Worm (Caenorhabditis elegans) whole organism, early embryonic: Measurements from ENCODE around the gene F48B9.8.

Source experiments
- B0310.2 ChIP-seq: sonication (generic microtip); optimal IDR thresholded peaks from 2 replicates; lab custom pipeline; 2016; ENCODE audit warnings: mild to moderate bottlenecking, missing genetic modification characterization, missing compliant biosample characterization
- F13C5.2 ChIP-seq: sonication (generic microtip); optimal IDR thresholded peaks from 2 replicates; lab custom pipeline; 2017; ENCODE audit warnings: mild to moderate bottlenecking, missing genetic modification characterization, inconsistent platforms, missing compliant biosample characterization
- aly-1 ChIP-seq: sonication (generic microtip); optimal IDR thresholded peaks from 2 replicates; lab custom pipeline; 2016; ENCODE audit warnings: missing genetic modification characterization, missing compliant biosample characterization
- ama-1 ChIP-seq: fragments of 150-350 bp; optimal IDR thresholded peaks from 2 replicates; lab custom pipeline; 2014
- ceh-13 ChIP-seq: fragments of 200-800 bp; sonication (Bioruptor generic); optimal IDR thresholded peaks from 2 replicates; lab custom pipeline; 2018; ENCODE audit warnings: mild to moderate bottlenecking, missing genetic modification characterization, missing compliant biosample characterization
- ceh-36 ChIP-seq: sonication (generic microtip); optimal IDR thresholded peaks from 2 replicates; lab custom pipeline; 2016; ENCODE audit warnings: missing genetic modification characterization, inconsistent platforms, missing compliant biosample characterization
- ets-7 ChIP-seq: sonication (generic microtip); optimal IDR thresholded peaks from 2 replicates; lab custom pipeline; 2016; ENCODE audit warnings: missing genotype, missing genetic modification characterization, missing compliant biosample characterization
- flt-1 ChIP-seq: fragments of 200-800 bp; sonication (Bioruptor generic); IDR thresholded peaks from 2 replicates; pipeline ENCODE4 v1.3.6; 2022; ENCODE audit warnings: missing genetic modification characterization, missing compliant biosample characterization
- hmbx-1 ChIP-seq: sonication (generic microtip); optimal IDR thresholded peaks from 2 replicates; lab custom pipeline; 2016; ENCODE audit warnings: mild to moderate bottlenecking, missing genetic modification characterization, missing compliant biosample characterization
- hmg-4 ChIP-seq: fragments of 200-800 bp; sonication (Bioruptor generic); optimal IDR thresholded peaks from 2 replicates; lab custom pipeline; 2018; ENCODE audit warnings: mild to moderate bottlenecking, missing genetic modification characterization, missing compliant biosample characterization
- hnd-1 ChIP-seq: sonication (generic microtip); optimal IDR thresholded peaks from 2 replicates; lab custom pipeline; 2016; ENCODE audit warnings: missing genetic modification characterization, missing compliant biosample characterization
- pes-1 ChIP-seq: fragments of 200-800 bp; sonication (Bioruptor generic); IDR thresholded peaks from 2 replicates; pipeline ENCODE4 v1.3.6; 2022; ENCODE audit warnings: missing genetic modification reagents, missing genetic modification characterization, missing compliant biosample characterization
- scrt-1 ChIP-seq: fragments of 200-800 bp; sonication (Bioruptor generic); IDR thresholded peaks from 2 replicates; pipeline ENCODE4 v1.3.6; 2022; ENCODE audit warnings: missing genetic modification characterization, missing compliant biosample characterization
- sea-1 ChIP-seq: fragments of 200-800 bp; sonication (Bioruptor generic); conservative IDR thresholded peaks from 2 replicates; pipeline ENCODE4 v1.3.6; 2022; ENCODE audit warnings: missing genetic modification characterization, missing compliant biosample characterization
- tbx-11 ChIP-seq: fragments of 200-800 bp; sonication (Bioruptor generic); IDR thresholded peaks from 2 replicates; pipeline ENCODE4 v1.3.6; 2022; ENCODE audit warnings: missing genetic modification characterization, missing compliant biosample characterization
- tbx-37 ChIP-seq: fragments of 200-800 bp; sonication (Bioruptor generic); conservative IDR thresholded peaks from 2 replicates; pipeline ENCODE4 v1.3.6; 2022; ENCODE audit warnings: missing genetic modification reagents, missing genetic modification characterization, missing compliant biosample characterization
- tra-4 ChIP-seq: sonication (generic microtip); optimal IDR thresholded peaks from 2 replicates; lab custom pipeline; 2017; ENCODE audit warnings: missing genetic modification characterization, missing compliant biosample characterization

The F48B9.8 gene

DNA sequence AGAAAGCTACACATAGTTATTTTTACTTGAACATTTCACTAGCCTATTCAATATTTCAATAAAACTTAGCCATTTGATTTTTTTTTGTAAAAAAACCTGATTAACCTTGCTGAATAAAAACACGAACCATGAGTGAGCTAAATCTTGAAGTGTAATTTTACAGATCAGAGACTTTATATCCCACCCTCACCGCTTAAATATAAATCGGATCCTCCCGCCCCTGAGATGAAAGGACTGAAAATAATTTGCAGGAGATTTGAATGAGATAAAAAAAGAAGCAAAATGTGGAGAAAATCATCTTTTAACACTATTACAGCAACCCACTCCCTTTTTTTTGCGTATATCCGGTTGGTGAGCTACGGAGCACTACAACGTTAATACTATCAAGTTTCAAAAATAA lies 26.2 kb downstream of the F48B9.8 start, which contains the start of gene npax-2:
Gene npax-2 (minus strand): TSS at position 101 of the 400 bp plus-strand sequence.
- TF ChIP-seq aly-1 (tag; lab: Kevin White, UChicago), result no peak
- TF ChIP-seq tra-4 (tag; lab: Kevin White, UChicago), result no peak
- no peak for TF ChIP-seq tbx-37
- no peak for TF ChIP-seq B0310.2 (tag; lab: Kevin White, UChicago)
- no peak for TF ChIP-seq scrt-1 (GFP tag; lab: Robert Waterston, UW)
- TF ChIP-seq sea-1 (GFP tag; lab: Robert Waterston, UW), result no peak
- no peak for TF ChIP-seq tbx-11 (GFP tag; lab: Robert Waterston, UW)
- TF ChIP-seq F13C5.2 (tag; lab: Kevin White, UChicago), result no peak
- TF ChIP-seq ama-1, result no peak
- no peak for TF ChIP-seq hnd-1 (tag; lab: Kevin White, UChicago)
- no peak for TF ChIP-seq ets-7
- no peak for TF ChIP-seq ceh-36 (tag; lab: Kevin White, UChicago)
- no peak for TF ChIP-seq flt-1 (GFP tag; lab: Robert Waterston, UW)
- TF ChIP-seq ceh-13, result no peak
- TF ChIP-seq pes-1 (GFP tag; lab: Robert Waterston, UW), result no peak
- no peak for TF ChIP-seq hmg-4
- TF ChIP-seq hmbx-1, result no peak

DNA sequence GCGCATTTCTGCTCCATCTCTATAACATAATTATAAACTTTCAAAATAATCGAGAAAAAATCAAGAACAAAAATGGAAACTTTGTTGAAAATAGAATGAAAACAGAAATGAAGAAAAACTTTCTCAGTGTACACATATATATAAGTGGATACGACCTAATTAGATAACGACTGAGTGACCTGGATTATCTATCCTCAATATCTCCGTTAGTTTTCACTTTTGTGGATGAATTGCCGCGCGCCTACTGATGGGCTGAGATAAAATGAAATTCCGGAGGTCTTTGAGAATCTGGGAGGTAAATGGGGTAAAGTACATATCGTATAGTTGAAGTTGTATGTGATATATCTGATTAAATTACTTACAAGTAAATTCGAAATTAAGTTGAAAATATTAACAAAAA lies 30.6 kb downstream of the F48B9.8 start, which contains the start of gene dpy-3:
Gene dpy-3 (minus strand): TSS at position 19 of the 400 bp plus-strand sequence.
- TF ChIP-seq pes-1 (GFP tag; lab: Robert Waterston, UW), result no peak
- TF ChIP-seq aly-1 (tag; lab: Kevin White, UChicago), result no peak
- no peak for TF ChIP-seq hnd-1 (tag; lab: Kevin White, UChicago)
- no peak for TF ChIP-seq ceh-36 (tag; lab: Kevin White, UChicago)
- TF ChIP-seq tbx-37, result no peak
- TF ChIP-seq sea-1 (GFP tag; lab: Robert Waterston, UW), result no peak
- TF ChIP-seq tra-4 (tag; lab: Kevin White, UChicago), result no peak
- no peak for TF ChIP-seq hmbx-1
- TF ChIP-seq ama-1, result no peak
- no peak for TF ChIP-seq flt-1 (GFP tag; lab: Robert Waterston, UW)
- TF ChIP-seq B0310.2 (tag; lab: Kevin White, UChicago), result no peak
- TF ChIP-seq scrt-1 (GFP tag; lab: Robert Waterston, UW), result no peak
- TF ChIP-seq ets-7, result no peak
- TF ChIP-seq ceh-13, result no peak
- TF ChIP-seq tbx-11 (GFP tag; lab: Robert Waterston, UW), result no peak
- TF ChIP-seq hmg-4, result no peak
- TF ChIP-seq F13C5.2 (tag; lab: Kevin White, UChicago), result no peak

DNA sequence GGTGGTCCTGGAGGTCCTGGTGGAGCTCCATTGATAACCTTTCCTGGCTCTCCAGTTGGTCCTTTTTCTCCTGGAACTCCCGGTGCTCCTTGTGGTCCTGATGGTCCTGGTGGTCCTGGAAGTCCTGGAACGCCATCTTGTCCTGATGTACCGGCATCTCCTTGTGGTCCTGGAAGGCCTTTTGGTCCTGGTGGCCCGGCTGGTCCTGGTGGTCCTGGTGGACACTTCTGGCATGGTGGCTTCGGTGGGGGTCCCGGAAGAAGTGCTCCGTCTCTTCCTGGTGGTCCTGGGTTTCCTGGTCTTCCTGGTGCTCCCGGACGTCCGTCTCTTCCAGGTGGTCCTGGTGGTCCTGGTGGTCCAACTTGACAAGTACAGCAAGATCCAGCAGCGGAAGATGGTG lies 31.3 kb downstream of the F48B9.8 start:
- TF ChIP-seq ceh-13, result no peak
- TF ChIP-seq aly-1 (tag; lab: Kevin White, UChicago), result no peak
- no peak for TF ChIP-seq scrt-1 (GFP tag; lab: Robert Waterston, UW)

DNA sequence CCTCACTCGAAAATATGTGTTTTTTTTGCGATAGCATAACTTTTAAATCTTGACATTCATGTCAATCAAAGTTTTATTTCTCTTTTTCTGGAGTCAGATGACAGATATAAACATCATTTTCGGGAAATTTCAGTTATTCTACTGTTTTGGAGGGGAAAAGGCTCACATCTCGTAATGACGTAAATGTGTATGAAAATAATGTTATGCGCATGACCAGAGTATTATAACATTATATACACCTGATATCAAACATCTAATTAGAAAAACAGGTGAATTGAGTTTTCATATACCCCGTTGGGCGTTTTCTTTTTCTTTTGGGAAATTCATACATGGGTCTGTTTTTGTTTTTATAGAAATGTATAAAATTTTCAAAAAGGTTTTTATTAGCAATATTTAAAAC lies 32.0 kb downstream of the F48B9.8 start:
- TF ChIP-seq ceh-13 (no peak), ceh-36 (tag; lab: Kevin White, UChicago) (no peak), F13C5.2 (tag; lab: Kevin White, UChicago) (no peak), tra-4 (tag; lab: Kevin White, UChicago) (no peak), aly-1 (tag; lab: Kevin White, UChicago) (no peak), scrt-1 (GFP tag; lab: Robert Waterston, UW) (no peak), hnd-1 (tag; lab: Kevin White, UChicago) (no peak), sea-1 (GFP tag; lab: Robert Waterston, UW) (no peak)

DNA sequence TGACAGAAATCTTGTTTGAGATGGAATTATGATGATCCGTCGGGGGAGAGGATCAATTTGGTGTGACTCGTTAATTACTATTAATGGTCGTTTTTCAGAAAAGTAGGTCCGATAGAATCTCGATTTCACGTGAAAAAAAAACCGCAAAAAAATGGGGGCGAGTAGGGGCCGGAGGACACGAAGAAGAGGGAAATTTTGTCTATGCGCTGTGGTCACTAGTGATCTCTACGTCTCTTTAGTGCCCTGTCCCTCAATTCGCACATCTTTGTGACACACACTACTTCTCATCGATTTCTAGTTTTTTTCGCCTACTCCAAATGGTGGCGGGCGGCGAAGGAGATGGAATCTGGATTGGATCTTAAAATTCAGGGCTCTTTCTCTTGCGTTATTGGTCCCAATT lies 35.6 kb downstream of the F48B9.8 start:
- no peak for TF ChIP-seq ceh-36 (tag; lab: Kevin White, UChicago)
- no peak for TF ChIP-seq ceh-13
- no peak for TF ChIP-seq tbx-37
- TF ChIP-seq hmg-4, result no peak
- TF ChIP-seq ets-7, result no peak
- TF ChIP-seq hnd-1 (tag; lab: Kevin White, UChicago), result no peak
- TF ChIP-seq sea-1 (GFP tag; lab: Robert Waterston, UW), result no peak
- TF ChIP-seq aly-1 (tag; lab: Kevin White, UChicago), result no peak

DNA sequence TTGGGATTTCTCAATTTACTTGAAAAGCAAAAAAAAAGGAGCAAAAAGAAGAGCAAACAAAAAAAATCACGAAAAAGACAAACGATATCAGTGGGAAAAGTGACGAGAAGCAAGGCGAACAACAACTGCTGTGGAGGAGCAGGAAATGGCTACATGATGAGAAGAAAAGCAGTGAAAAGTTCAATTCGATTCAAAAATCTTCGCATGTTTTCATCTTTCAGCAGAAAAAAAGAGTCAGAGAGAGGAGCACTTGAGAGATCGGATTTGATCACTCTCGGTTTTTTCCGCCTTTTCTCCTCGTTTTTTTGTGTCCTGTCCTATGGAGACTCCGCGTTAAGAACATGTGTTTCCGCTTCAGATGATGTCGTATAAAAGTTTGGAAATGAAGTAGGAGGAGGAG lies 37.3 kb downstream of the F48B9.8 start:
- no peak for TF ChIP-seq scrt-1 (GFP tag; lab: Robert Waterston, UW)

DNA sequence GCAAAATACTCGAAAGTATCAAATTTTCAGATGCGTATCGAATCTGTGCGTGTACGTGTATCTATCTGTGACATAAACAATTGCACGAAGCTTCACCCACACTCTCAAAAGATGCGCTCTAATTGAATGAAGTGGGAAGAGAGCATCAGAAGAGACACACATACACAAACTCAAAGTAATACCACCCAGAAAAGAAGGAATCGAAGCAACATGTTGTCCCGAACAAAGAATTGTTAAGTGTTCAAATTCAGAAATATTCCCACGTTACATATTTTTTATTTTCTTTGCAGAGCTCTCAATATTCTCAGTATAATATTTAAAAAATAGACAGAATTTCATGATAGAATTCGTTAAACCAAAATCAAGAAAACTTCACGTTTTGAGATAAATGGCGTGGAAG lies 39.3 kb downstream of the F48B9.8 start:
- TF ChIP-seq tra-4 (tag; lab: Kevin White, UChicago) (no peak), ama-1 (no peak), pes-1 (GFP tag; lab: Robert Waterston, UW) (no peak), hmg-4 (no peak), ets-7 (no peak), B0310.2 (tag; lab: Kevin White, UChicago) (no peak), flt-1 (GFP tag; lab: Robert Waterston, UW) (no peak), hmbx-1 (no peak), tbx-37 (no peak), F13C5.2 (tag; lab: Kevin White, UChicago) (no peak), scrt-1 (GFP tag; lab: Robert Waterston, UW) (no peak), sea-1 (GFP tag; lab: Robert Waterston, UW) (no peak), hnd-1 (tag; lab: Kevin White, UChicago) (no peak)

DNA sequence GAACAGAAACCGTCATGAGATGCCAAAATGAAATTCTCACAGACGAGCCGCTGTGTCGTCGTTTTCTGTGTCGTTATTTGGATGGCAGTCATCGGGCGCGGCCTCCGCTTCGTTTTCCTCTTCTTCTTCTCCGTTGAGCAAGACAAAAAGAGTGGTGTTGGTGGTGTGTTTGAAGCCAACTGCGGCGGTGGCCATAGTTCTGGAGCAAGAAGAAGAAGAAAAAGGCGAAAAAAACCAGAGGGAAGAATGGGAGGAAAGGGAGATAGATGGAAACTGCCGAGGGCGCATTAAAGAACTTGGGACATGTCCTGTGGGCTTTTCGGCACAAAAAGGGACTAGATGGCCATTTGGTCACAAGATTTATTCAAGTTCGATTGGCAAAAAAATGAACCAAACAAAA lies 44.6 kb downstream of the F48B9.8 start, which contains the start of gene F53B1.9:
Gene F53B1.9 (minus strand): TSS at position 195 of the 400 bp plus-strand sequence.
- TF ChIP-seq ets-7 (no peak), aly-1 (tag; lab: Kevin White, UChicago) (no peak), hnd-1 (tag; lab: Kevin White, UChicago) (no peak), pes-1 (GFP tag; lab: Robert Waterston, UW) (no peak), scrt-1 (GFP tag; lab: Robert Waterston, UW) (no peak), ceh-13 (no peak), sea-1 (GFP tag; lab: Robert Waterston, UW) (no peak), tbx-11 (GFP tag; lab: Robert Waterston, UW) (no peak), B0310.2 (tag; lab: Kevin White, UChicago) (no peak), hmg-4 (no peak), flt-1 (GFP tag; lab: Robert Waterston, UW) (no peak), tra-4 (tag; lab: Kevin White, UChicago) (no peak), hmbx-1 (no peak), F13C5.2 (tag; lab: Kevin White, UChicago) (no peak), tbx-37 (no peak), ama-1 (no peak), ceh-36 (tag; lab: Kevin White, UChicago) (no peak)
